Fruit fly (Drosophila melanogaster) whole organism, prepupa: ENCODE measurements around the gene CG5280.
A peak's percentile ranks its signal among the peaks of the same experiment; 100 is the strongest.

Source experiments
- Blimp-1 ChIP-seq: fragments of 200-800 bp; sonication (Bioruptor generic); optimal IDR thresholded peaks from 3 replicates; lab custom pipeline; 2017; ENCODE audit warnings: missing biosample characterization, missing genetic modification characterization, mild to moderate bottlenecking, moderate library complexity, missing genetic modification reagents
- CG10631 ChIP-seq: fragments of 200-800 bp; sonication (Bioruptor generic); optimal IDR thresholded peaks from 2 replicates; lab custom pipeline; 2016; ENCODE audit warnings: missing biosample characterization, missing genetic modification characterization
- CG10669 ChIP-seq: fragments of 200-800 bp; sonication (Bioruptor generic); optimal IDR thresholded peaks from 3 replicates; lab custom pipeline; 2018; ENCODE audit warnings: missing biosample characterization, mild to moderate bottlenecking, missing genetic modification characterization, moderate library complexity
- CG11294 ChIP-seq: fragments of 200-800 bp; sonication (Bioruptor generic); IDR thresholded peaks from 2 replicates; pipeline ENCODE4 v1.3.6; 2022; ENCODE audit warnings: missing biosample characterization, missing genetic modification characterization
- CG11762 ChIP-seq: fragments of 200-800 bp; sonication (Bioruptor generic); optimal IDR thresholded peaks from 3 replicates; lab custom pipeline; 2016; ENCODE audit warnings: missing biosample characterization, missing genetic modification characterization; ENCODE audit not compliant: insufficient read depth
- CG11902 ChIP-seq: fragments of 200-800 bp; sonication (Bioruptor generic); optimal IDR thresholded peaks from 3 replicates; lab custom pipeline; 2016; ENCODE audit warnings: missing biosample characterization, missing genetic modification characterization
- CG15336 ChIP-seq: fragments of 200-800 bp; sonication (Bioruptor generic); IDR thresholded peaks from 2 replicates; pipeline ENCODE4 v1.3.6; 2022; ENCODE audit warnings: missing biosample characterization, missing genetic modification characterization
- CG1621 ChIP-seq: fragments of 200-800 bp; sonication (Bioruptor generic); optimal IDR thresholded peaks from 3 replicates; lab custom pipeline; 2018; ENCODE audit warnings: missing biosample characterization, mild to moderate bottlenecking, missing genetic modification characterization
- CG16779 ChIP-seq: fragments of 200-800 bp; sonication (Bioruptor generic); optimal IDR thresholded peaks from 3 replicates; lab custom pipeline; 2017; ENCODE audit warnings: missing biosample characterization, mild to moderate bottlenecking, missing genetic modification characterization
- CG31627 ChIP-seq: fragments of 200-800 bp; sonication (Bioruptor generic); optimal IDR thresholded peaks from 3 replicates; lab custom pipeline; 2016; ENCODE audit warnings: missing biosample characterization, missing genetic modification characterization
- CG34406 ChIP-seq: fragments of 200-800 bp; sonication (Bioruptor generic); optimal IDR thresholded peaks from 3 replicates; lab custom pipeline; 2016; ENCODE audit warnings: missing biosample characterization, missing genetic modification characterization
- CG3919 ChIP-seq: fragments of 200-800 bp; sonication (Bioruptor generic); optimal IDR thresholded peaks from 3 replicates; lab custom pipeline; 2016; ENCODE audit warnings: missing biosample characterization, missing genetic modification characterization
- CG4318 ChIP-seq: fragments of 200-800 bp; sonication (Bioruptor generic); optimal IDR thresholded peaks from 3 replicates; lab custom pipeline; 2017; ENCODE audit warnings: missing biosample characterization, mild to moderate bottlenecking, missing genetic modification characterization
- CG6163 ChIP-seq: fragments of 200-800 bp; sonication (Bioruptor generic); IDR thresholded peaks from 3 replicates; pipeline ENCODE4 v1.3.6; 2022; ENCODE audit warnings: missing biosample characterization, missing genetic modification characterization
- CG6276 ChIP-seq: fragments of 200-800 bp; sonication (Bioruptor generic); optimal IDR thresholded peaks from 2 replicates; lab custom pipeline; 2017; ENCODE audit warnings: missing biosample characterization, mild to moderate bottlenecking, missing genetic modification characterization
- CG6792 ChIP-seq: fragments of 200-800 bp; sonication (Bioruptor generic); optimal IDR thresholded peaks from 3 replicates; lab custom pipeline; 2016; ENCODE audit warnings: missing biosample characterization, missing genetic modification characterization
- CG6854 ChIP-seq: fragments of 200-800 bp; sonication (Bioruptor generic); optimal IDR thresholded peaks from 2 replicates; lab custom pipeline; 2017; ENCODE audit warnings: missing biosample characterization, mild to moderate bottlenecking, missing genetic modification characterization
- CG7368 ChIP-seq: fragments of 200-800 bp; sonication (Bioruptor generic); optimal IDR thresholded peaks from 3 replicates; lab custom pipeline; 2016; ENCODE audit warnings: missing biosample characterization, missing genetic modification characterization
- CG8119 ChIP-seq: fragments of 200-800 bp; sonication (Bioruptor generic); IDR thresholded peaks from 3 replicates; pipeline ENCODE4 v1.3.6; 2022; ENCODE audit warnings: missing biosample characterization, missing genetic modification characterization
- CG8632 ChIP-seq: fragments of 200-800 bp; sonication (Bioruptor generic); optimal IDR thresholded peaks from 3 replicates; lab custom pipeline; 2016; ENCODE audit warnings: missing biosample characterization, missing genetic modification characterization
- Eip75B ChIP-seq: fragments of 200-800 bp; sonication (Bioruptor generic); optimal IDR thresholded peaks from 3 replicates; lab custom pipeline; 2016; ENCODE audit warnings: missing biosample characterization, missing genetic modification characterization
- Eip78C ChIP-seq: fragments of 200-800 bp; sonication (Bioruptor generic); peaks from one replicate; lab custom pipeline; 2016; ENCODE audit warnings: missing biosample characterization, missing genetic modification characterization
- Eip93F ChIP-seq: fragments of 200-800 bp; sonication (Bioruptor generic); optimal IDR thresholded peaks from 2 replicates; lab custom pipeline; 2016; ENCODE audit warnings: missing biosample characterization, mild to moderate bottlenecking, missing genetic modification characterization
- Ets21C ChIP-seq: fragments of 200-800 bp; sonication (Bioruptor generic); optimal IDR thresholded peaks from 3 replicates; lab custom pipeline; 2016; ENCODE audit warnings: missing biosample characterization, missing genetic modification characterization
- Gug ChIP-seq: fragments of 200-800 bp; sonication (Bioruptor generic); IDR thresholded peaks from 2 replicates; pipeline ENCODE4 v1.3.6; 2022; ENCODE audit warnings: missing biosample characterization, missing genetic modification characterization
- Hr38 ChIP-seq: sonication (Bioruptor generic); optimal IDR thresholded peaks from 2 replicates; lab custom pipeline; 2016; ENCODE audit warnings: missing biosample characterization, missing genetic modification characterization
- Hr39 ChIP-seq: fragments of 200-800 bp; sonication (Bioruptor generic); optimal IDR thresholded peaks from 2 replicates; lab custom pipeline; 2016; ENCODE audit warnings: missing biosample characterization, missing genetic modification characterization
- Hr4 ChIP-seq: fragments of 200-800 bp; sonication (Bioruptor generic); optimal IDR thresholded peaks from 3 replicates; lab custom pipeline; 2016; ENCODE audit warnings: missing biosample characterization, missing genetic modification characterization
- Lpt ChIP-seq: fragments of 200-800 bp; sonication (Bioruptor generic); optimal IDR thresholded peaks from 3 replicates; lab custom pipeline; 2016; ENCODE audit warnings: missing biosample characterization, missing genetic modification characterization
- Met ChIP-seq: fragments of 200-800 bp; sonication (Bioruptor generic); optimal IDR thresholded peaks from 3 replicates; lab custom pipeline; 2016; ENCODE audit warnings: missing biosample characterization, missing genetic modification characterization
- OdsH ChIP-seq: fragments of 200-800 bp; sonication (Bioruptor generic); optimal IDR thresholded peaks from 3 replicates; lab custom pipeline; 2016; ENCODE audit warnings: missing biosample characterization, missing genetic modification characterization
- Smox ChIP-seq: fragments of 200-800 bp; sonication (Bioruptor generic); optimal IDR thresholded peaks from 3 replicates; lab custom pipeline; 2016; ENCODE audit warnings: missing biosample characterization, missing genetic modification characterization
- achi ChIP-seq: fragments of 200-800 bp; sonication (Bioruptor generic); optimal IDR thresholded peaks from 3 replicates; lab custom pipeline; 2016; ENCODE audit warnings: missing biosample characterization, missing genetic modification characterization
- acj6 ChIP-seq: fragments of 200-800 bp; sonication (Bioruptor generic); optimal IDR thresholded peaks from 3 replicates; lab custom pipeline; 2016; ENCODE audit warnings: missing biosample characterization, missing genetic modification characterization
- cyc ChIP-seq: fragments of 200-800 bp; sonication (Bioruptor generic); optimal IDR thresholded peaks from 3 replicates; lab custom pipeline; 2016; ENCODE audit warnings: missing biosample characterization, missing genetic modification characterization
- dac ChIP-seq: fragments of 200-800 bp; sonication (Bioruptor generic); optimal IDR thresholded peaks from 2 replicates; lab custom pipeline; 2017; ENCODE audit warnings: missing biosample characterization, mild to moderate bottlenecking, missing genetic modification characterization
- dsx ChIP-seq: fragments of 200-800 bp; optimal IDR thresholded peaks from 3 replicates; lab custom pipeline; 2019; ENCODE audit warnings: missing biosample characterization, mild to moderate bottlenecking, missing genetic modification characterization, moderate library complexity; ENCODE audit not compliant: poor library complexity, severe bottlenecking
- eg ChIP-seq: fragments of 200-800 bp; sonication (Bioruptor generic); IDR thresholded peaks from 3 replicates; pipeline ENCODE4 v1.3.6; 2022; ENCODE audit warnings: missing biosample characterization, missing genetic modification characterization
- esn ChIP-seq: fragments of 200-800 bp; sonication (Bioruptor generic); optimal IDR thresholded peaks from 2 replicates; lab custom pipeline; 2016; ENCODE audit warnings: missing biosample characterization, mild to moderate bottlenecking, missing genetic modification characterization, moderate library complexity
- lz ChIP-seq: fragments of 200-800 bp; sonication (Bioruptor generic); optimal IDR thresholded peaks from 3 replicates; lab custom pipeline; 2016; ENCODE audit warnings: missing biosample characterization, missing genetic modification characterization
- net ChIP-seq: fragments of 200-800 bp; sonication (Bioruptor generic); optimal IDR thresholded peaks from 3 replicates; lab custom pipeline; 2016; ENCODE audit warnings: missing biosample characterization, missing genetic modification characterization
- spab ChIP-seq: fragments of 200-800 bp; sonication (Bioruptor generic); optimal IDR thresholded peaks from 2 replicates; lab custom pipeline; 2017; ENCODE audit warnings: missing biosample characterization, mild to moderate bottlenecking, missing genetic modification characterization, missing genetic modification reagents
- ss ChIP-seq, 2 experiments: fragments of 200-800 bp; sonication (Bioruptor generic); optimal IDR thresholded peaks; 2 replicates in 1 of 2; 3 replicates in 1 of 2; lab custom pipeline; 2017 to 2018; ENCODE audit warnings: mild to moderate bottlenecking in 2 of 2, missing biosample characterization in 2 of 2, missing genetic modification characterization in 2 of 2, moderate library complexity in 1 of 2
- svp ChIP-seq: fragments of 200-800 bp; sonication (Bioruptor generic); peaks from one replicate; lab custom pipeline; 2016; ENCODE audit warnings: missing biosample characterization, missing genetic modification characterization
- topi ChIP-seq: fragments of 200-800 bp; sonication (Bioruptor generic); optimal IDR thresholded peaks from 3 replicates; lab custom pipeline; 2016; ENCODE audit warnings: missing biosample characterization, missing genetic modification characterization

Gene CG5280

DNA sequence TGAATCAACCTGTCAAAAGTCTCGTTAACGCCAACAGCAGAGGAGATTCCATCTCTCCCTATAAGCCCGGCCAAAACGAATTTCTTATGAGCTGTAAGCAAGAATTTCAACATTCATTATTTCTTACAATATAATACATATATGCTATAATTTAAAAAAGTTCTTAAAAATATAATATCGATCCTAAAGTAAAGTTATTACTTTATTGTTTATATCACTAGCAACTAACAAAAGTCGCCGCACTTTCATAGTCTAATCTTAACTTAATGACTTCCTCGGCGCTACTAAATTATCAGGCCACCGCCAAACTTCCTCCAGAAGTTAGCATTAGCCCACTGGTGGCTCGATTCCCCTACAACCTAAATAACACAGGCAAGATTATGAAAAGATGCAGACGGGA, 43.5 kb upstream of the CG5280 start (continued):
- peak; percentile 50 for TF ChIP-seq Smox
- no peak for TF ChIP-seq CG1621
- TF ChIP-seq Hr38 (GFP tag; lab: Kevin White, UChicago), result no peak
- peak; percentile 39 for TF ChIP-seq CG10669 (GFP tag; lab: Kevin White, UChicago)
- peak; percentile 41 for TF ChIP-seq CG34406
- TF ChIP-seq net (GFP tag; lab: Kevin White, UChicago), result no peak
- peak; percentile 39 for TF ChIP-seq topi
- TF ChIP-seq CG8632 (GFP tag; lab: Kevin White, UChicago), result peak; percentile 31
- no peak for TF ChIP-seq Gug
- no peak for TF ChIP-seq eg (GFP tag; lab: Robert Waterston, UW)
- TF ChIP-seq CG6792 (GFP tag; lab: Kevin White, UChicago), result peak; percentile 36
- no peak for TF ChIP-seq CG8119 (GFP tag; lab: Robert Waterston, UW)
- TF ChIP-seq Lpt (GFP tag; lab: Kevin White, UChicago), result no peak
- TF ChIP-seq CG11902 (GFP tag; lab: Kevin White, UChicago), result peak; percentile 51
- TF ChIP-seq CG6854, result peak; percentile 37
- peak; percentile 59 for TF ChIP-seq CG3919 (GFP tag; lab: Kevin White, UChicago)
- peak; percentile 39; the same call in 1 of the 2 replicates for TF ChIP-seq CG15336 (GFP tag; lab: Robert Waterston, UW)
- peak; percentile 45 for TF ChIP-seq achi
- peak; percentile 66 for TF ChIP-seq esn (GFP tag; lab: Kevin White, UChicago)
- TF ChIP-seq CG7368 (GFP tag; lab: Kevin White, UChicago), result no peak
- TF ChIP-seq Blimp-1, result peak; percentile 20
- TF ChIP-seq dsx (GFP tag; lab: Kevin White, UChicago), result peak; percentile 9

DNA sequence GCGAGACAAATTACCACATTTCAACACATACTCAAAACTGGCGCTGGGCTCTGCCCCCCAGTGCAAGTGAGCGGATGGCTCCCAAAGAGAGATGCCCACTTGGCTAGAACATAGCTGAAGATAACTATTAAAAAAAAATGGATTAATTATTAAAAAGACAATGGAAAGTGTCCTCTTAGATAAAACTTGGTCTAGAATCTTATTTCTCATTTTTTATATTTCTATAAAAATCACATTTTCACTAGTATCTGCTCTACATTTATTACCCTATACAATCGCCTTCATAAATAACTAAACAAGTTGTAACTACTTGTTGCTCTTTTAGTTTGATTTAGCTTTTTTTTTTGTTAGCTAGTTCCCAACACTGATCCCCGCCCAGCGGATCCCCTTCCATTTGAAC, 42.8 kb upstream of the CG5280 start:
- TF ChIP-seq Smox (peak; percentile 20), Eip78C (GFP tag; lab: Kevin White, UChicago) (peak; percentile 34), spab (GFP tag; lab: Kevin White, UChicago) (no peak), CG31627 (GFP tag; lab: Kevin White, UChicago) (peak; percentile 5), CG8119 (GFP tag; lab: Robert Waterston, UW) (0 out of 3 replicates have a peak, but pooled peaks have one; percentile 26), CG10631 (GFP tag; lab: Kevin White, UChicago) (no peak), achi (no peak), Hr4 (GFP tag; lab: Kevin White, UChicago) (no peak), topi (peak; percentile 23), CG34406 (no peak), CG16779 (tag; lab: Kevin White, UChicago) (no peak), CG11902 (GFP tag; lab: Kevin White, UChicago) (no peak), Met (GFP tag; lab: Kevin White, UChicago) (peak; percentile 38), esn (GFP tag; lab: Kevin White, UChicago) (peak; percentile 17), CG11762 (no peak), CG8632 (GFP tag; lab: Kevin White, UChicago) (no peak), Eip75B (no peak), CG6163 (GFP tag; lab: Robert Waterston, UW) (no peak), svp (GFP tag; lab: Kevin White, UChicago) (peak; percentile 46)

DNA sequence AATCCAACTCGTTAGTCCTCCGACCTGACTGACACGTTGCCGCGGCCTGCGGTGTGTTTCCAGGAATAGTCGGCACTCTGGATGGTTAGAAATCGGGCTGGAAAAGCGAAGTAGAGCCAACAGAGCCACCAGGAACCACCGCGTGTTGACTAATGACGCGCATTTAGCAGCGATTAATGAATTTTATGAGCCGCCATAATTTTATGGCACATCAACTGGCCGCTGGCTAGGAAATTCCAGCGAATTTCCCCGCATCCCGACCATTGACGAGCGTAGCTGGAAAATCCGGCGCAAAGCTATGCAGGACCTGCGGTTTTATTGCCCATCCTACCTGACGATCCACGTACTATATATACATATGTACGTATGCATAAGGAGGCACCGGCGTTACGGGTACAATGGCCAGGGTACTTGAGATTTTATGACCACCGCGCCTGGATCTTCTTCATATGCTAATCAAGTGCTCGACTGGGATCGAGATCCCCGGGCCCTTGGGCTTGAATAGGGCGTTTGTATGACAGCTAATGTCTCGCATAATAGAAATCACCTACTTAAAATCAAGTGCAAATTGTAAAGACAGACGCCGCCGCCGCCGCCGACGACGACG, 39.3 kb upstream of the CG5280 start:
- TF ChIP-seq CG6854, result no peak
- TF ChIP-seq net (GFP tag; lab: Kevin White, UChicago), result no peak
- peak; percentile 3 for TF ChIP-seq svp (GFP tag; lab: Kevin White, UChicago)

DNA sequence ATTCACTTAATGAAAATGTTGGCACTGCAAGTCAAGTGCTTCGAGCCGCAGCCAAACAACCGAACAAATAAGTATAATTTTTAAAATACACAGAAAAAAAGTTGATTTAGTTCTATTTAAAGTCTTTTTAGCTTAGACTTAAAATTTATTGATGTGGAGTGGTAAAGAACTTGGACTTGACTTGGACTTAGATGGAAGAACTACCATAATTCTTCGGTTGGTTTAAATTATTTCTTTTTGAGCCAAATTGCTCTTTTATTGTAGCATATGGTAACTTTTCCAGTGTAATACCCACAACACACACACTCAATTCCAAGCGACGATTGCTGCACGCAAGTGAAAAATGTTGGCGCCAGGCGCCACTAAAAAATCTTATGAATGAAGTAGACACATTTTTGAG, 38.0 kb upstream of the CG5280 start:
- TF ChIP-seq CG6792 (GFP tag; lab: Kevin White, UChicago) (no peak), Eip93F (no peak), ss (GFP tag; optimal IDR thresholded peaks at IDR 0.05; lab: Kevin White, UChicago) (peak in 1 of 2 experiments; percentile 32), CG34406 (no peak), Ets21C (GFP tag; lab: Kevin White, UChicago) (no peak), achi (peak; percentile 15), Hr39 (GFP tag; lab: Kevin White, UChicago) (peak; percentile 26), OdsH (GFP tag; lab: Kevin White, UChicago) (no peak), dac (GFP tag; lab: Kevin White, UChicago) (no peak), CG6276 (GFP tag; lab: Kevin White, UChicago) (no peak), Smox (no peak), Eip78C (GFP tag; lab: Kevin White, UChicago) (peak; percentile 72), CG11902 (GFP tag; lab: Kevin White, UChicago) (no peak), cyc (GFP tag; lab: Kevin White, UChicago) (no peak), lz (no peak), Gug (no peak), CG8632 (GFP tag; lab: Kevin White, UChicago) (no peak), CG8119 (GFP tag; lab: Robert Waterston, UW) (no peak), CG6854 (no peak), CG4318 (no peak), CG10669 (GFP tag; lab: Kevin White, UChicago) (no peak), acj6 (GFP tag; lab: Kevin White, UChicago) (no peak), CG11294 (no peak)
